Fruit fly (Drosophila melanogaster): ENCODE data around the gene CG5177.

CG5177 gene

DNA sequence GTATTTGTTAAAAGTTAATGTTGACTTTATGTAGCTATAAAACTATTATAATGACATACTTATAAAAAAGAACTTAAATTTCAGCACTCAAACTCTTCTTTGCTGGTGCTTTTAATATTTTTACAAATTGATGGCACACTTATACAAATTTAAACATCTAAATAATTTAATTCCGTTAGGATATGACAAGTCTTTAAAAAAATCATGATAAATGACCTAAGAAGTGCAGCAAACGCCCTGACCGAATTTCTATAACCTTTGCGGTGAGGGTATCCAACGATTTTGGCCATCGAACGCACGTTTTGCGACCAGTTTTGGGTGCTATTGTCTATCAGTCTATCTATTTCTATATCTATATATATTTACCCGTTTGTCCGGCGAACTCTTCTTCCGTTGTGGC lies 37.9 kb downstream of the CG5177 start (continued):
- TF ChIP-seq CG2712 (tag; optimal IDR thresholded peaks at IDR 0.05) (no peak), az2 (GFP tag; optimal IDR thresholded peaks at IDR 0.05) (no peak), ci (GFP tag; IDR thresholded peaks at IDR 0.05) (no peak), CG18011 (GFP tag; optimal IDR thresholded peaks at IDR 0.05) (no peak), CG9876 (GFP tag; optimal IDR thresholded peaks at IDR 0.05) (no peak), repo (GFP tag; optimal IDR thresholded peaks at IDR 0.05) (no peak), CG7786 (GFP tag; optimal IDR thresholded peaks at IDR 0.05) (no peak), bowl (GFP tag; IDR thresholded peaks at IDR 0.05) (no peak), CG5953 (GFP tag; IDR thresholded peaks at IDR 0.05) (no peak), Myb (GFP tag; optimal IDR thresholded peaks at IDR 0.05) (no peak), CG12744 (GFP tag; optimal IDR thresholded peaks at IDR 0.05) (no peak), nmo (GFP tag; optimal IDR thresholded peaks at IDR 0.05) (peak; percentile 5), B-H2 (GFP tag; optimal IDR thresholded peaks at IDR 0.05) (no peak), CG32767 (GFP tag; IDR thresholded peaks at IDR 0.05) (no peak), CG17361 (GFP tag; IDR thresholded peaks at IDR 0.05) (no peak), Scr (GFP tag; IDR thresholded peaks at IDR 0.05; ENCODE audit: partially characterized antibody) (no peak), CG18764 (GFP tag; optimal IDR thresholded peaks at IDR 0.05) (no peak), Neu2 (GFP tag; optimal IDR thresholded peaks at IDR 0.05; ENCODE audit: borderline replicate concordance) (no peak), Hr3 (GFP tag; optimal IDR thresholded peaks at IDR 0.05) (no peak), NC2β (GFP tag; optimal IDR thresholded peaks at IDR 0.05) (no peak), CG2129 (GFP tag; IDR thresholded peaks at IDR 0.05; ENCODE audit: partially characterized antibody) (no peak), fru (optimal IDR thresholded peaks at IDR 0.05) (no peak), ems (GFP tag; optimal IDR thresholded peaks at IDR 0.05) (no peak), Sry-β (GFP tag; optimal IDR thresholded peaks at IDR 0.05) (no peak), Spps (tag; optimal IDR thresholded peaks at IDR 0.05) (no peak), CG3281 (GFP tag; optimal IDR thresholded peaks at IDR 0.05) (peak; percentile 56), Sox100B (GFP tag; optimal IDR thresholded peaks at IDR 0.05) (peak; percentile 5), Sox102F (GFP tag; optimal IDR thresholded peaks at IDR 0.05) (peak; percentile 15), Dip2 (GFP tag; IDR thresholded peaks at IDR 0.05) (no peak), sqz (GFP tag; optimal IDR thresholded peaks at IDR 0.05) (no peak), gsb-n (tag; optimal IDR thresholded peaks at IDR 0.05) (no peak), CG6854 (GFP tag; optimal IDR thresholded peaks at IDR 0.05) (no peak), pho (GFP tag; optimal IDR thresholded peaks at IDR 0.05) (no peak), CG8281 (tag; optimal IDR thresholded peaks at IDR 0.05) (no peak), sna (GFP tag; IDR thresholded peaks at IDR 0.05; ENCODE audit: partially characterized antibody) (no peak), zfh2 (GFP tag; optimal IDR thresholded peaks at IDR 0.05) (peak; percentile 40), CG6272 (GFP tag; IDR thresholded peaks at IDR 0.05) (0 out of 2 replicates have a peak, but pooled peaks have one; percentile 6), YL-1 (GFP tag; optimal IDR thresholded peaks at IDR 0.05) (no peak), CG34376 (GFP tag; optimal IDR thresholded peaks at IDR 0.05) (no peak), Ets97D (GFP tag; optimal IDR thresholded peaks at IDR 0.05) (no peak), dan (GFP tag; IDR thresholded peaks at IDR 0.05) (no peak), BEAF-32 (GFP tag; optimal IDR thresholded peaks at IDR 0.05) (no peak), Optix (GFP tag; IDR thresholded peaks at IDR 0.05) (no peak), CG4424 (GFP tag; optimal IDR thresholded peaks at IDR 0.05) (no peak), CTCF (GFP tag; optimal IDR thresholded peaks at IDR 0.05) (no peak), cas (GFP tag; IDR thresholded peaks at IDR 0.05) (no peak), Eip74EF (GFP tag; optimal IDR thresholded peaks at IDR 0.05) (no peak), sob (GFP tag; IDR thresholded peaks at IDR 0.05) (no peak; the same call in 1 of the 2 replicates), croc (GFP tag; conservative IDR thresholded peaks at IDR 0.05) (no peak), emc (GFP tag; optimal IDR thresholded peaks at IDR 0.05) (no peak), CG13624 (GFP tag; optimal IDR thresholded peaks at IDR 0.05) (peak; percentile 15), tna (GFP tag; IDR thresholded peaks at IDR 0.05; ENCODE audit: partially characterized antibody) (no peak), slp2 (GFP tag; optimal IDR thresholded peaks at IDR 0.05) (no peak)

Data from whole organism, embryonic.